Worm (Caenorhabditis elegans): ENCODE data around the gene M163.8.

Gene M163.8

DNA sequence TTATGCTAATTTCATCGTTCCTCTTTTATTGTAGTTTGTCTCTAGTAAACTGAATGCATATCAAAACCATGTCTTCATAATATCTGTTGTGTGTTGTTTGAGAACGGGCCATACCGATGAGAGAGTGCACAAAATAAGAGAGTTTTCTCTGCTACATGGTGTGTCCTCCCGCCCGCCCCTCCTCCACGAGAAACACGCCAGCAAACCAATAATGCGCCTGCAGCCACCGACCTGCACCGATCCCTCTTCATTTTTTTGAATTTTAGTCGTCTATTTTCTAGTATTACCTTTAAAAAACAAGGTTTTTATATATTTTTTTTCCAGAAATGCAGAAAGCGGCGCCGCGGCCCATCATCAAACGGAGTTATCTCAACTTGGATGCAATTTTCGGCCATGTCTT is 4.7 kb upstream of the M163.8 start, which contains the start of gene gfi-3:
gfi-3 (plus strand) TSS at position 325 of the 400 bp plus-strand sequence.
- no peak for TF ChIP-seq tag-97 (GFP tag; IDR thresholded peaks at IDR 0.05)
- peak; percentile 82 for TF ChIP-seq hlh-11 (tag; optimal IDR thresholded peaks at IDR 0.05)
- no peak for TF ChIP-seq ZK337.2 (GFP tag; IDR thresholded peaks at IDR 0.05)
- TF ChIP-seq daf-16 (GFP tag; optimal IDR thresholded peaks at IDR 0.05), result peak in 1 of 2 experiments; percentile 22
- TF ChIP-seq daf-16 (tag; optimal IDR thresholded peaks at IDR 0.05), result peak; percentile 59
- TF ChIP-seq ces-1 (GFP tag; optimal IDR thresholded peaks at IDR 0.05), result no peak
- 0 out of 2 replicates have a peak, but pooled peaks have one; percentile 19 for TF ChIP-seq lin-29 (GFP tag; IDR thresholded peaks at IDR 0.05)
- peak in 1 of 2 experiments; percentile 45 for TF ChIP-seq mdl-1 (tag; optimal IDR thresholded peaks at IDR 0.05)
- no peak for TF ChIP-seq ztf-11 (tag; optimal IDR thresholded peaks at IDR 0.05)
- peak; percentile 64 for TF ChIP-seq mxl-3 (GFP tag; optimal IDR thresholded peaks at IDR 0.05)
- peak; percentile 73 for TF ChIP-seq hlh-30 (tag; optimal IDR thresholded peaks at IDR 0.05; ENCODE audit: insufficient read depth)
- TF ChIP-seq daf-8 (GFP tag; IDR thresholded peaks at IDR 0.05), result no peak
- peak; percentile 52; the same call in 1 of the 2 replicates for TF ChIP-seq arid-1 (GFP tag; conservative IDR thresholded peaks at IDR 0.05)
- TF ChIP-seq spr-1 (tag; optimal IDR thresholded peaks at IDR 0.05), result peak; percentile 46
- peak; percentile 78 for TF ChIP-seq pha-4 (GFP tag; IDR thresholded peaks at IDR 0.05)
- no peak for TF ChIP-seq pha-4 (tag; optimal IDR thresholded peaks at IDR 0.05)
- TF ChIP-seq F37D6.2 (tag; optimal IDR thresholded peaks at IDR 0.05), result peak; percentile 53
- TF ChIP-seq T20F7.1 (GFP tag; optimal IDR thresholded peaks at IDR 0.05), result no peak
- TF ChIP-seq lin-15B (tag; optimal IDR thresholded peaks at IDR 0.05), result no peak
- TF ChIP-seq nhr-11 (tag; optimal IDR thresholded peaks at IDR 0.05), result peak; percentile 43
- TF ChIP-seq lin-39 (tag; optimal IDR thresholded peaks at IDR 0.05), result no peak
- TF ChIP-seq unc-62 (GFP tag; optimal IDR thresholded peaks at IDR 0.05 in 1 of 2), result no peak
- TF ChIP-seq unc-62 (tag; optimal IDR thresholded peaks at IDR 0.05), result no peak
- TF ChIP-seq dmd-6 (GFP tag; IDR thresholded peaks at IDR 0.05), result peak; percentile 80
- peak in 1 of 2 experiments; percentile 58 for TF ChIP-seq hif-1 (tag; optimal IDR thresholded peaks at IDR 0.05)
- peak; percentile 12 for TF ChIP-seq spr-3 (GFP tag; optimal IDR thresholded peaks at IDR 0.05)
- TF ChIP-seq lir-3 (tag; optimal IDR thresholded peaks at IDR 0.05), result no peak
- TF ChIP-seq rbr-2 (tag; optimal IDR thresholded peaks at IDR 0.05), result peak; percentile 85
- TF ChIP-seq lin-13 (GFP tag; optimal IDR thresholded peaks at IDR 0.05), result peak; percentile 61
- peak; percentile 95 for TF ChIP-seq dve-1 (tag; optimal IDR thresholded peaks at IDR 0.05; ENCODE audit: insufficient read depth)
- TF ChIP-seq ztf-7 (tag; optimal IDR thresholded peaks at IDR 0.05), result peak; percentile 45
- no peak for TF ChIP-seq skn-1 (tag; optimal IDR thresholded peaks at IDR 0.05)
- 0 out of 2 replicates have a peak, but pooled peaks have one; percentile 31 for TF ChIP-seq dmd-8 (GFP tag; IDR thresholded peaks at IDR 0.05)
- TF ChIP-seq hmg-1.1 (GFP tag; IDR thresholded peaks at IDR 0.05), result peak; percentile 76
- TF ChIP-seq tra-1 (GFP tag; IDR thresholded peaks at IDR 0.05), result peak; percentile 61; the same call in 1 of the 2 replicates
- TF ChIP-seq nhr-48 (tag; optimal IDR thresholded peaks at IDR 0.05), result peak; percentile 66
- TF ChIP-seq ceh-44 (GFP tag; IDR thresholded peaks at IDR 0.05), result no peak
- peak; percentile 95 for TF ChIP-seq aha-1 (tag)
- TF ChIP-seq saeg-2 (GFP tag; IDR thresholded peaks at IDR 0.05), result 0 out of 2 replicates have a peak, but pooled peaks have one; percentile 46
- TF ChIP-seq duxl-1 (tag; optimal IDR thresholded peaks at IDR 0.05; ENCODE audit: poor library complexity), result peak; percentile 67
- TF ChIP-seq egl-43 (GFP tag; IDR thresholded peaks at IDR 0.05), result peak; percentile 64; the same call in 1 of the 2 replicates
- peak; percentile 30 for TF ChIP-seq nhr-77 (tag; optimal IDR thresholded peaks at IDR 0.05)
- no peak for TF ChIP-seq ceh-82 (tag; optimal IDR thresholded peaks at IDR 0.05)
- TF ChIP-seq F44E2.7 (GFP tag; IDR thresholded peaks at IDR 0.05), result no peak
- peak; percentile 77 for TF ChIP-seq T26A8.4 (GFP tag; IDR thresholded peaks at IDR 0.05)
- TF ChIP-seq ama-1 (optimal IDR thresholded peaks at IDR 0.05), result no peak
- peak; percentile 31 for TF ChIP-seq fkh-10 (GFP tag; optimal IDR thresholded peaks at IDR 0.05)
- TF ChIP-seq nhr-25 (tag; optimal IDR thresholded peaks at IDR 0.05; ENCODE audit: borderline replicate concordance, insufficient read depth), result peak; percentile 50
- TF ChIP-seq dpl-1 (GFP tag; optimal IDR thresholded peaks at IDR 0.05), result peak; percentile 81
- TF ChIP-seq nhr-102 (tag; optimal IDR thresholded peaks at IDR 0.05), result peak; percentile 79
- peak; percentile 29 for TF ChIP-seq nhr-6 (tag; optimal IDR thresholded peaks at IDR 0.05)
- peak; percentile 71; the same call in 1 of the 2 replicates for TF ChIP-seq ceh-20 (GFP tag; IDR thresholded peaks at IDR 0.05)

Measured in whole organism, L4 larva.